Worm (Caenorhabditis elegans) whole organism, L4 larva: ENCODE data around the gene F39D8.3.

Experiments used
- D1046.2 ChIP-seq: fragments of 200-800 bp; sonication (Bioruptor generic); IDR thresholded peaks from 2 replicates; pipeline ENCODE4 v1.3.6; 2022; ENCODE audit warnings: missing genetic modification characterization, missing compliant biosample characterization
- F26F4.8 ChIP-seq: fragments of 200-800 bp; sonication (Bioruptor generic); conservative IDR thresholded peaks from 2 replicates; pipeline ENCODE4 v1.3.6; 2022; ENCODE audit warnings: missing genetic modification characterization, missing compliant biosample characterization
- F49E8.2 ChIP-seq: sonication (generic microtip); optimal IDR thresholded peaks from 2 replicates; lab custom pipeline; 2016; ENCODE audit warnings: missing compliant biosample characterization, mild to moderate bottlenecking, missing genetic modification characterization, borderline replicate concordance
- Y48G9A.11 ChIP-seq: fragments of 200-800 bp; sonication (Bioruptor generic); IDR thresholded peaks from 2 replicates; pipeline ENCODE4 v1.3.6; 2022; ENCODE audit warnings: missing genetic modification reagents, missing genetic modification characterization, missing compliant biosample characterization
- ZK337.2 ChIP-seq: fragments of 200-800 bp; sonication (Bioruptor generic); IDR thresholded peaks from 2 replicates; pipeline ENCODE4 v1.3.6; 2022; ENCODE audit warnings: missing genetic modification reagents, missing genetic modification characterization, missing compliant biosample characterization
- aha-1 ChIP-seq: fragments of 150-350 bp; peaks from one replicate; lab custom pipeline; 2014; ENCODE audit warnings: missing biosample characterization, missing genetic modification characterization
- aly-2 ChIP-seq: sonication (generic microtip); optimal IDR thresholded peaks from 2 replicates; lab custom pipeline; 2018; ENCODE audit warnings: missing biosample characterization, missing genetic modification characterization
- ceh-20 ChIP-seq: fragments of 200-800 bp; sonication (Bioruptor generic); IDR thresholded peaks from 2 replicates; pipeline ENCODE4 v1.3.6; 2022; ENCODE audit warnings: missing genetic modification reagents, missing genetic modification characterization, missing compliant biosample characterization
- ceh-28 ChIP-seq: fragments of 150-350 bp; optimal IDR thresholded peaks from 2 replicates; lab custom pipeline; 2014; ENCODE audit warnings: missing biosample characterization, missing genetic modification reagents, missing genetic modification characterization
- ceh-62 ChIP-seq: sonication (generic microtip); optimal IDR thresholded peaks from 2 replicates; lab custom pipeline; 2017; ENCODE audit warnings: missing biosample characterization, missing genetic modification characterization
- cey-2 ChIP-seq: sonication (generic microtip); optimal IDR thresholded peaks from 3 replicates; lab custom pipeline; 2017; ENCODE audit warnings: missing genetic modification characterization, mild to moderate bottlenecking, missing compliant biosample characterization, antibody characterized with exemption, borderline replicate concordance; ENCODE audit not compliant: insufficient read depth
- daf-12 ChIP-seq: fragments of 150-350 bp; optimal IDR thresholded peaks from 2 replicates; lab custom pipeline; 2014; ENCODE audit warnings: missing biosample characterization, missing genetic modification reagents, missing genetic modification characterization
- daf-16 ChIP-seq, 3 experiments: sonication (generic microtip); optimal IDR thresholded peaks; 2 replicates each; lab custom pipeline; 2016 to 2017; ENCODE audit warnings: missing genetic modification characterization in 3 of 3, missing genetic modification reagents in 3 of 3, mild to moderate bottlenecking in 2 of 3, missing compliant biosample characterization in 2 of 3, missing biosample characterization in 1 of 3, moderate library complexity in 1 of 3
- dmd-6 ChIP-seq: fragments of 200-800 bp; sonication (Bioruptor generic); IDR thresholded peaks from 2 replicates; pipeline ENCODE4 v1.3.6; 2022; ENCODE audit warnings: missing genetic modification reagents, missing genetic modification characterization, missing compliant biosample characterization
- dve-1 ChIP-seq: sonication (generic microtip); optimal IDR thresholded peaks from 2 replicates; lab custom pipeline; 2017; ENCODE audit warnings: antibody characterized with exemption, mild to moderate bottlenecking, missing genetic modification characterization, missing compliant biosample characterization; ENCODE audit not compliant: insufficient read depth
- gei-8 ChIP-seq: fragments of 200-800 bp; sonication (Bioruptor generic); optimal IDR thresholded peaks from 2 replicates; lab custom pipeline; 2018; ENCODE audit warnings: mild to moderate bottlenecking, missing genetic modification characterization, missing compliant biosample characterization
- hlh-11 ChIP-seq: fragments of 200-800 bp; sonication (Bioruptor generic); optimal IDR thresholded peaks from 2 replicates; lab custom pipeline; 2018; ENCODE audit warnings: mild to moderate bottlenecking, missing genetic modification characterization, missing compliant biosample characterization
- hmg-1.1 ChIP-seq: fragments of 200-800 bp; sonication (Bioruptor generic); IDR thresholded peaks from 2 replicates; pipeline ENCODE4 v1.3.6; 2022; ENCODE audit warnings: missing genetic modification reagents, missing genetic modification characterization, missing compliant biosample characterization
- jun-1 ChIP-seq: fragments of 150-350 bp; optimal IDR thresholded peaks from 2 replicates; lab custom pipeline; 2014; ENCODE audit warnings: missing biosample characterization, missing genetic modification reagents, missing genetic modification characterization
- lim-7 ChIP-seq: fragments of 200-800 bp; sonication (Bioruptor generic); IDR thresholded peaks from 2 replicates; pipeline ENCODE4 v1.3.6; 2022; ENCODE audit warnings: missing genetic modification characterization, missing compliant biosample characterization
- lin-1 ChIP-seq: fragments of 200-800 bp; sonication (Bioruptor generic); IDR thresholded peaks from 2 replicates; pipeline ENCODE4 v1.3.6; 2022; ENCODE audit warnings: missing genetic modification reagents, missing genetic modification characterization, missing compliant biosample characterization
- lin-38 ChIP-seq: fragments of 200-800 bp; sonication (Bioruptor generic); IDR thresholded peaks from 2 replicates; pipeline ENCODE4 v1.3.6; 2022; ENCODE audit warnings: missing genetic modification reagents, missing genetic modification characterization, missing compliant biosample characterization
- lin-39 ChIP-seq: fragments of 150-350 bp; optimal IDR thresholded peaks from 2 replicates; lab custom pipeline; 2014; ENCODE audit warnings: missing biosample characterization, missing genetic modification reagents, missing genetic modification characterization
- madf-9 ChIP-seq: fragments of 200-800 bp; sonication (Bioruptor generic); conservative IDR thresholded peaks from 2 replicates; pipeline ENCODE4 v1.3.6; 2022; ENCODE audit warnings: missing genetic modification reagents, missing genetic modification characterization, missing compliant biosample characterization
- mdl-1 ChIP-seq, 2 experiments: fragments of 150-350 bp in 1 of 2; sonication (generic microtip) in 1 of 2; optimal IDR thresholded peaks; 2 replicates each; lab custom pipeline; 2014 to 2017; ENCODE audit warnings: missing biosample characterization in 2 of 2, missing genetic modification characterization in 2 of 2
- mdt-29 ChIP-seq: fragments of 200-800 bp; sonication (Bioruptor generic); IDR thresholded peaks from 2 replicates; pipeline ENCODE4 v1.3.6; 2022; ENCODE audit warnings: missing genetic modification reagents, missing genetic modification characterization, missing compliant biosample characterization
- mep-1 ChIP-seq: fragments of 150-350 bp; sonication (generic microtip); optimal IDR thresholded peaks from 3 replicates; lab custom pipeline; 2014; ENCODE audit warnings: missing biosample characterization, missing genetic modification characterization
- mxl-2 ChIP-seq: fragments of 200-800 bp; sonication (Bioruptor generic); conservative IDR thresholded peaks from 2 replicates; pipeline ENCODE4 v1.3.6; 2022; ENCODE audit warnings: missing genetic modification reagents, missing genetic modification characterization, missing compliant biosample characterization
- nhr-28 ChIP-seq: fragments of 150-350 bp; optimal IDR thresholded peaks from 2 replicates; lab custom pipeline; 2014; ENCODE audit warnings: missing biosample characterization, missing genetic modification characterization
- nhr-48 ChIP-seq: sonication (generic microtip); optimal IDR thresholded peaks from 2 replicates; lab custom pipeline; 2016; ENCODE audit warnings: mild to moderate bottlenecking, missing genetic modification characterization, missing compliant biosample characterization
- nhr-6 ChIP-seq: fragments of 150-350 bp; optimal IDR thresholded peaks from 2 replicates; lab custom pipeline; 2014; ENCODE audit warnings: missing biosample characterization, missing genetic modification characterization
- nhr-76 ChIP-seq: fragments of 150-350 bp; optimal IDR thresholded peaks from 2 replicates; lab custom pipeline; 2014; ENCODE audit warnings: missing biosample characterization, missing genetic modification characterization
- nhr-77 ChIP-seq: fragments of 150-350 bp; optimal IDR thresholded peaks from 2 replicates; lab custom pipeline; 2014; ENCODE audit warnings: missing biosample characterization, missing genetic modification characterization
- php-3 ChIP-seq: fragments of 200-800 bp; sonication (Bioruptor generic); IDR thresholded peaks from 2 replicates; pipeline ENCODE4 v1.3.6; 2022; ENCODE audit warnings: missing genetic modification reagents, missing genetic modification characterization, missing compliant biosample characterization
- pqm-1 ChIP-seq: sonication (generic microtip); optimal IDR thresholded peaks from 2 replicates; lab custom pipeline; 2017; ENCODE audit warnings: missing biosample characterization, missing genetic modification characterization
- rbr-2 ChIP-seq: sonication (generic microtip); optimal IDR thresholded peaks from 2 replicates; lab custom pipeline; 2016; ENCODE audit warnings: missing genotype, missing genetic modification characterization, missing compliant biosample characterization
- set-16 ChIP-seq: fragments of 200-800 bp; sonication (Bioruptor generic); IDR thresholded peaks from 2 replicates; pipeline ENCODE4 v1.3.6; 2022; ENCODE audit warnings: missing genetic modification reagents, missing genetic modification characterization, missing compliant biosample characterization
- skn-1 ChIP-seq: fragments of 150-350 bp; optimal IDR thresholded peaks from 2 replicates; lab custom pipeline; 2014; ENCODE audit warnings: missing biosample characterization, missing genetic modification characterization
- snpc-4 ChIP-seq: fragments of 150-350 bp; optimal IDR thresholded peaks from 2 replicates; lab custom pipeline; 2014; ENCODE audit warnings: missing biosample characterization, missing genetic modification characterization
- tra-1 ChIP-seq: fragments of 200-800 bp; sonication (Bioruptor generic); IDR thresholded peaks from 2 replicates; pipeline ENCODE4 v1.3.6; 2022; ENCODE audit warnings: missing genetic modification reagents, missing genetic modification characterization, missing compliant biosample characterization
- unc-62 ChIP-seq, 3 experiments: fragments of 150-350 bp in 1 of 3; sonication (generic microtip); optimal IDR thresholded peaks in 2 of 3; peaks in 1 of 3; 1 replicate in 1 of 3; 2 replicates in 2 of 3; lab custom pipeline; 2014 to 2017; ENCODE audit warnings: missing biosample characterization in 3 of 3, missing genetic modification characterization in 3 of 3, missing genetic modification reagents in 3 of 3, missing genotype in 1 of 3
- zfp-3 ChIP-seq: fragments of 200-800 bp; sonication (Bioruptor generic); conservative IDR thresholded peaks from 2 replicates; pipeline ENCODE4 v1.3.6; 2022; ENCODE audit warnings: missing genetic modification reagents, missing genetic modification characterization, missing compliant biosample characterization
- ztf-7 ChIP-seq: fragments of 150-350 bp; optimal IDR thresholded peaks from 2 replicates; lab custom pipeline; 2014; ENCODE audit warnings: missing biosample characterization, missing genetic modification characterization

Gene F39D8.3

DNA sequence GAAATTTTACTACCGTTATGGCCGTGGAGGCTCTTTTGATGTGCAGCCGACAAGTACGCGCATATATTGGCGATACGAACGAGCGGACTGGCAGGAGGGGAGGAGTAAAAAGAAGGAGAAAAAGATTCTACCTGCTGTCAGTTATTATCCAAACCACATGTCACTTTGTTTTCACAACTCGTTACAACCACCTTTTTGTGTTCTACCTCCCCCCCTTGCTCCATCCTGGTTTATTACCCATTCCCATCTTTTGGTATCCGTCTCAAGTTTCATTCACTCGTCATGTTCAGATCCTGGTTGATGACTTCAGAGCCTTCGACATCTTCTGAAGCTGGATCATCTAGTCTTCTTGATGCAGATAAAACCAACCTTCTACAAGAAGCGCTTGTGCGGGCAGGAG is 13.1 kb upstream of the F39D8.3 start, which contains the start of gene psa-3 (continued):
- TF ChIP-seq lin-38 (no peak), zfp-3 (GFP tag; lab: Robert Waterston, UW) (no peak)

DNA sequence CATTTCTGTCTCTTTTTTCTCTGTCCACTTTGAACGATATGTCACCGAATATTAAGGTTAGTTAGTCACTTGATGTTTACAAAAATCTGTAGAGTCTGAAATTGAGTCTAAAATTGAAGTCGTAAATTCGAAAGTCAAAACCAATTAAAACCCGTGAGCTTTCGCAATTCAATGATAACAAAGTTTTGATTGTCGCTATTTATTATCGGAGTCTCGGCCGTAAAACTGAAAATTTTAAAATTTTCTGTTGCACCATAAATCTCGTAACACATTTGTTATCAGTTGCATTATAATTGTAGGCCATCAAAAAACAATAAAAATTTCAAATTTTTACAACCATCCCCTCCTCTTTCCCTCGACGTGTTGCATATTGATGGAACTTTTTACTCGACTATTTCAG is 12.2 kb upstream of the F39D8.3 start:
- TF ChIP-seq lin-39 (tag; lab: Kevin White, UChicago): no peak
- TF ChIP-seq lin-1 (GFP tag; lab: Robert Waterston, UW): peak; percentile 56; the same call in 1 of the 2 replicates
- TF ChIP-seq dve-1 (tag; lab: Kevin White, UChicago): peak; percentile 87
- peak; percentile 73 for TF ChIP-seq pqm-1
- peak; percentile 72 for TF ChIP-seq nhr-28 (tag; lab: Kevin White, UChicago)
- TF ChIP-seq ceh-20: peak; percentile 92
- TF ChIP-seq tra-1 (GFP tag; lab: Robert Waterston, UW): peak; percentile 74
- TF ChIP-seq aha-1: peak; percentile 55
- no peak for TF ChIP-seq nhr-76 (tag; lab: Kevin White, UChicago)
- TF ChIP-seq D1046.2 (GFP tag; lab: Robert Waterston, UW): no peak
- TF ChIP-seq hlh-11 (tag; lab: Kevin White, UChicago): peak; percentile 63
- peak; percentile 64 for TF ChIP-seq dmd-6 (GFP tag; lab: Robert Waterston, UW)
- no peak for TF ChIP-seq aly-2
- no peak for TF ChIP-seq Y48G9A.11 (GFP tag; lab: Robert Waterston, UW)
- TF ChIP-seq mdl-1 (tag; optimal IDR thresholded peaks at IDR 0.05; lab: Kevin White, UChicago): no peak
- TF ChIP-seq daf-16 (GFP tag; optimal IDR thresholded peaks at IDR 0.05; lab: Kevin White, UChicago): no peak
- peak; percentile 81 for TF ChIP-seq daf-16 (tag; optimal IDR thresholded peaks at IDR 0.05; lab: Kevin White, UChicago)
- peak; percentile 100 for TF ChIP-seq php-3 (GFP tag; lab: Robert Waterston, UW)
- no peak for TF ChIP-seq jun-1 (tag; lab: Kevin White, UChicago)
- TF ChIP-seq nhr-48 (tag; lab: Kevin White, UChicago): no peak
- TF ChIP-seq nhr-77 (tag; lab: Kevin White, UChicago): peak; percentile 33
- TF ChIP-seq, all 104 proteins: peak for 12

DNA sequence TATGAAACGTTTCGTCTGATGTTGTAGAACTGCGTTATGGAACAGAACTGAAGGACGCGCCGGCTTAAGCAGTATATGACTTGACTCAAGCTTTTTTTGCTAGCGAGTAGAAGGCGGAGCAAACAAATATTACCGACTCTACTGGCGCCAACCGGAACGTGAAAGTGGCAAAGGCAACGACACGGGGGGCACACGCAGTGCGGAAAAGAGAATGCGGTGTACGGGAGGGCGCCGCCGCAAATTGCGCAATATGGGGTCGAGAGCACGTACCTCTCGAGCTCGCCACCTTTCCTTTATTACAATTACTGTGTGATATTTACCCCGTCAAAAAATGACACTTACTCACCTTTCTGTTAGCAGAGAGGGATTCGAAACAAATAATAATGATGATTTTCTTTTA is 5.5 kb upstream of the F39D8.3 start, which contains the start of gene pqn-36:
Gene pqn-36, minus strand, starts transcription at position 268 of the 400 bp plus-strand sequence.
- TF ChIP-seq ZK337.2: no peak
- no peak for TF ChIP-seq php-3 (GFP tag; lab: Robert Waterston, UW)
- no peak for TF ChIP-seq nhr-48 (tag; lab: Kevin White, UChicago)
- no peak for TF ChIP-seq ceh-28 (tag; lab: Kevin White, UChicago)
- no peak for TF ChIP-seq zfp-3 (GFP tag; lab: Robert Waterston, UW)
- TF ChIP-seq set-16 (GFP tag; lab: Robert Waterston, UW): 0 out of 2 replicates have a peak, but pooled peaks have one; percentile 29
- TF ChIP-seq cey-2 (tag; lab: Kevin White, UChicago): no peak
- 0 out of 2 replicates have a peak, but pooled peaks have one; percentile 35 for TF ChIP-seq lim-7 (GFP tag; lab: Robert Waterston, UW)
- TF ChIP-seq mxl-2 (GFP tag; lab: Robert Waterston, UW): no peak
- no peak for TF ChIP-seq mdt-29 (GFP tag; lab: Robert Waterston, UW)
- peak; percentile 4 for TF ChIP-seq nhr-6 (tag; lab: Kevin White, UChicago)
- no peak for TF ChIP-seq snpc-4 (tag; lab: Kevin White, UChicago)

- TF ChIP-seq unc-62 (GFP tag; optimal IDR thresholded peaks at IDR 0.05 in 1 of 2; lab: Kevin White, UChicago): peak in 1 of 2 experiments; percentile 77
- no peak for TF ChIP-seq unc-62 (tag; optimal IDR thresholded peaks at IDR 0.05; lab: Kevin White, UChicago)
- TF ChIP-seq hmg-1.1 (GFP tag; lab: Robert Waterston, UW): 0 out of 2 replicates have a peak, but pooled peaks have one; percentile 11
- no peak for TF ChIP-seq F26F4.8 (GFP tag; lab: Robert Waterston, UW)
- TF ChIP-seq rbr-2 (tag; lab: Kevin White, UChicago): no peak
- no peak for TF ChIP-seq gei-8 (GFP tag; lab: Kevin White, UChicago)
- no peak for TF ChIP-seq daf-12
- TF ChIP-seq F49E8.2 (tag; lab: Kevin White, UChicago): no peak
- TF ChIP-seq nhr-48 (tag; lab: Kevin White, UChicago): peak; percentile 38
- TF ChIP-seq mdl-1 (tag; optimal IDR thresholded peaks at IDR 0.05; lab: Kevin White, UChicago): peak; percentile 29 to 67
- no peak for TF ChIP-seq ceh-62 (tag; lab: Kevin White, UChicago)
- peak; percentile 76 for TF ChIP-seq nhr-77 (tag; lab: Kevin White, UChicago)
- TF ChIP-seq madf-9 (GFP tag; lab: Robert Waterston, UW): no peak
- TF ChIP-seq mep-1 (tag; lab: Kevin White, UChicago): no peak
- TF ChIP-seq ztf-7 (tag; lab: Kevin White, UChicago): no peak
- no peak for TF ChIP-seq skn-1 (tag; lab: Kevin White, UChicago)
- no peak for TF ChIP-seq zfp-3 (GFP tag; lab: Robert Waterston, UW)
- peak; percentile 63 for TF ChIP-seq pqm-1
- no peak for TF ChIP-seq aly-2
These were observed 3.1 kb downstream of the F39D8.3 start for ce11 chrX:15423708-15424423.
